Worm (Caenorhabditis elegans) whole organism, L4 larva: Measurements from ENCODE around the gene uroc-1.

ENCODE experiments used
- F44E2.7 ChIP-seq: fragments of 200-800 bp; sonication (Bioruptor generic); IDR thresholded peaks from 2 replicates; pipeline ENCODE4 v2.1.2; 2022; ENCODE audit warnings: missing genetic modification characterization, missing compliant biosample characterization
- F49E8.2 ChIP-seq: sonication (generic microtip); optimal IDR thresholded peaks from 2 replicates; lab custom pipeline; 2016; ENCODE audit warnings: missing compliant biosample characterization, mild to moderate bottlenecking, missing genetic modification characterization, borderline replicate concordance
- T20F7.1 ChIP-seq: fragments of 200-800 bp; sonication (Bioruptor generic); optimal IDR thresholded peaks from 2 replicates; lab custom pipeline; 2018; ENCODE audit warnings: mild to moderate bottlenecking, missing genetic modification characterization, missing compliant biosample characterization
- Y105C5A.15 ChIP-seq: fragments of 200-800 bp; sonication (Bioruptor generic); IDR thresholded peaks from 2 replicates; pipeline ENCODE4 v1.3.6; 2022; ENCODE audit warnings: missing genetic modification characterization, missing compliant biosample characterization
- aha-1 ChIP-seq: fragments of 150-350 bp; peaks from one replicate; lab custom pipeline; 2014; ENCODE audit warnings: missing biosample characterization, missing genetic modification characterization
- ama-1 ChIP-seq: fragments of 150-350 bp; optimal IDR thresholded peaks from 2 replicates; lab custom pipeline; 2014; ENCODE audit warnings: inconsistent platforms, mixed read lengths
- ceh-20 ChIP-seq: fragments of 200-800 bp; sonication (Bioruptor generic); IDR thresholded peaks from 2 replicates; pipeline ENCODE4 v1.3.6; 2022; ENCODE audit warnings: missing genetic modification reagents, missing genetic modification characterization, missing compliant biosample characterization
- ceh-32 ChIP-seq: sonication (generic microtip); optimal IDR thresholded peaks from 2 replicates; lab custom pipeline; 2016; ENCODE audit warnings: mild to moderate bottlenecking, missing genetic modification characterization, missing compliant biosample characterization; ENCODE audit not compliant: poor library complexity
- ces-1 ChIP-seq: fragments of 150-350 bp; sonication (generic microtip); optimal IDR thresholded peaks from 4 replicates; lab custom pipeline; 2014; ENCODE audit warnings: missing biosample characterization, missing genetic modification reagents, missing genetic modification characterization
- cey-2 ChIP-seq: sonication (generic microtip); optimal IDR thresholded peaks from 3 replicates; lab custom pipeline; 2017; ENCODE audit warnings: missing genetic modification characterization, mild to moderate bottlenecking, missing compliant biosample characterization, antibody characterized with exemption, borderline replicate concordance; ENCODE audit not compliant: insufficient read depth
- daf-16 ChIP-seq, 3 experiments: sonication (generic microtip); optimal IDR thresholded peaks; 2 replicates each; lab custom pipeline; 2016 to 2017; ENCODE audit warnings: missing genetic modification characterization in 3 of 3, missing genetic modification reagents in 3 of 3, mild to moderate bottlenecking in 2 of 3, missing compliant biosample characterization in 2 of 3, missing biosample characterization in 1 of 3, moderate library complexity in 1 of 3
- daf-19 ChIP-seq: fragments of 200-800 bp; sonication (Bioruptor generic); conservative IDR thresholded peaks from 2 replicates; pipeline ENCODE4 v1.3.6; 2022; ENCODE audit warnings: missing genetic modification characterization, missing compliant biosample characterization
- dmd-8 ChIP-seq: fragments of 200-800 bp; sonication (Bioruptor generic); IDR thresholded peaks from 2 replicates; pipeline ENCODE4 v1.3.6; 2022; ENCODE audit warnings: missing genetic modification characterization, missing compliant biosample characterization
- dve-1 ChIP-seq: sonication (generic microtip); optimal IDR thresholded peaks from 2 replicates; lab custom pipeline; 2017; ENCODE audit warnings: antibody characterized with exemption, mild to moderate bottlenecking, missing genetic modification characterization, missing compliant biosample characterization; ENCODE audit not compliant: insufficient read depth
- hlh-11 ChIP-seq: fragments of 200-800 bp; sonication (Bioruptor generic); optimal IDR thresholded peaks from 2 replicates; lab custom pipeline; 2018; ENCODE audit warnings: mild to moderate bottlenecking, missing genetic modification characterization, missing compliant biosample characterization
- lin-15B ChIP-seq: fragments of 150-350 bp; sonication (generic microtip); optimal IDR thresholded peaks from 3 replicates; lab custom pipeline; 2014; ENCODE audit warnings: missing biosample characterization, missing genetic modification characterization
- lin-39 ChIP-seq: fragments of 150-350 bp; optimal IDR thresholded peaks from 2 replicates; lab custom pipeline; 2014; ENCODE audit warnings: missing biosample characterization, missing genetic modification reagents, missing genetic modification characterization
- lir-3 ChIP-seq: sonication (generic microtip); optimal IDR thresholded peaks from 2 replicates; lab custom pipeline; 2016; ENCODE audit warnings: mild to moderate bottlenecking, missing genetic modification characterization, missing compliant biosample characterization
- mes-2 ChIP-seq: sonication (generic microtip); optimal IDR thresholded peaks from 2 replicates; lab custom pipeline; 2016; ENCODE audit warnings: missing genotype, mild to moderate bottlenecking, missing genetic modification characterization, missing compliant biosample characterization; ENCODE audit not compliant: poor library complexity, severe bottlenecking
- mxl-2 ChIP-seq: fragments of 200-800 bp; sonication (Bioruptor generic); conservative IDR thresholded peaks from 2 replicates; pipeline ENCODE4 v1.3.6; 2022; ENCODE audit warnings: missing genetic modification reagents, missing genetic modification characterization, missing compliant biosample characterization
- nhr-102 ChIP-seq: sonication (generic microtip); optimal IDR thresholded peaks from 2 replicates; lab custom pipeline; 2016; ENCODE audit warnings: mild to moderate bottlenecking, missing genetic modification characterization, moderate library complexity, missing compliant biosample characterization
- nhr-11 ChIP-seq: fragments of 150-350 bp; optimal IDR thresholded peaks from 2 replicates; lab custom pipeline; 2014; ENCODE audit warnings: missing biosample characterization, missing genetic modification characterization
- nhr-237 ChIP-seq: sonication (generic microtip); optimal IDR thresholded peaks from 2 replicates; lab custom pipeline; 2017; ENCODE audit warnings: missing biosample characterization, missing genetic modification characterization
- nhr-25 ChIP-seq: sonication (generic microtip); optimal IDR thresholded peaks from 2 replicates; lab custom pipeline; 2017; ENCODE audit warnings: missing genetic modification characterization, mild to moderate bottlenecking, missing compliant biosample characterization, antibody characterized with exemption, moderate library complexity, borderline replicate concordance; ENCODE audit not compliant: insufficient read depth
- nhr-28 ChIP-seq: fragments of 150-350 bp; optimal IDR thresholded peaks from 2 replicates; lab custom pipeline; 2014; ENCODE audit warnings: missing biosample characterization, missing genetic modification characterization
- nhr-41 ChIP-seq: fragments of 200-800 bp; sonication (Bioruptor generic); IDR thresholded peaks from 2 replicates; pipeline ENCODE4 v1.3.6; 2022; ENCODE audit warnings: missing genetic modification reagents, missing genetic modification characterization, missing compliant biosample characterization
- nhr-42 ChIP-seq: fragments of 200-800 bp; sonication (Bioruptor generic); IDR thresholded peaks from 2 replicates; pipeline ENCODE4 v1.3.6; 2022; ENCODE audit warnings: missing genetic modification characterization, missing compliant biosample characterization
- nhr-48 ChIP-seq: sonication (generic microtip); optimal IDR thresholded peaks from 2 replicates; lab custom pipeline; 2016; ENCODE audit warnings: mild to moderate bottlenecking, missing genetic modification characterization, missing compliant biosample characterization
- nhr-76 ChIP-seq: fragments of 150-350 bp; optimal IDR thresholded peaks from 2 replicates; lab custom pipeline; 2014; ENCODE audit warnings: missing biosample characterization, missing genetic modification characterization
- pqm-1 ChIP-seq: sonication (generic microtip); optimal IDR thresholded peaks from 2 replicates; lab custom pipeline; 2017; ENCODE audit warnings: missing biosample characterization, missing genetic modification characterization
- saeg-2 ChIP-seq: fragments of 200-800 bp; sonication (Bioruptor generic); IDR thresholded peaks from 2 replicates; pipeline ENCODE4 v1.3.6; 2022; ENCODE audit warnings: missing genetic modification reagents, missing genetic modification characterization, missing compliant biosample characterization
- sdz-12 ChIP-seq: fragments of 200-800 bp; sonication (Bioruptor generic); optimal IDR thresholded peaks from 2 replicates; lab custom pipeline; 2018; ENCODE audit warnings: mild to moderate bottlenecking, missing genetic modification characterization, missing compliant biosample characterization
- set-16 ChIP-seq: fragments of 200-800 bp; sonication (Bioruptor generic); IDR thresholded peaks from 2 replicates; pipeline ENCODE4 v1.3.6; 2022; ENCODE audit warnings: missing genetic modification reagents, missing genetic modification characterization, missing compliant biosample characterization
- snpc-1.2 ChIP-seq: fragments of 200-800 bp; sonication (Bioruptor generic); IDR thresholded peaks from 2 replicates; pipeline ENCODE4 v1.3.6; 2022; ENCODE audit warnings: missing genetic modification reagents, missing genetic modification characterization, missing compliant biosample characterization
- unc-39 ChIP-seq: sonication (generic microtip); optimal IDR thresholded peaks from 2 replicates; lab custom pipeline; 2017; ENCODE audit warnings: missing biosample characterization, missing genetic modification characterization
- unc-62 ChIP-seq, 3 experiments: fragments of 150-350 bp in 1 of 3; sonication (generic microtip); optimal IDR thresholded peaks in 2 of 3; peaks in 1 of 3; 1 replicate in 1 of 3; 2 replicates in 2 of 3; lab custom pipeline; 2014 to 2017; ENCODE audit warnings: missing biosample characterization in 3 of 3, missing genetic modification characterization in 3 of 3, missing genetic modification reagents in 3 of 3, missing genotype in 1 of 3
- zfp-3 ChIP-seq: fragments of 200-800 bp; sonication (Bioruptor generic); conservative IDR thresholded peaks from 2 replicates; pipeline ENCODE4 v1.3.6; 2022; ENCODE audit warnings: missing genetic modification reagents, missing genetic modification characterization, missing compliant biosample characterization
- ztf-11 ChIP-seq: fragments of 150-350 bp; optimal IDR thresholded peaks from 2 replicates; lab custom pipeline; 2014; ENCODE audit warnings: missing biosample characterization, missing genetic modification characterization

uroc-1 gene

DNA sequence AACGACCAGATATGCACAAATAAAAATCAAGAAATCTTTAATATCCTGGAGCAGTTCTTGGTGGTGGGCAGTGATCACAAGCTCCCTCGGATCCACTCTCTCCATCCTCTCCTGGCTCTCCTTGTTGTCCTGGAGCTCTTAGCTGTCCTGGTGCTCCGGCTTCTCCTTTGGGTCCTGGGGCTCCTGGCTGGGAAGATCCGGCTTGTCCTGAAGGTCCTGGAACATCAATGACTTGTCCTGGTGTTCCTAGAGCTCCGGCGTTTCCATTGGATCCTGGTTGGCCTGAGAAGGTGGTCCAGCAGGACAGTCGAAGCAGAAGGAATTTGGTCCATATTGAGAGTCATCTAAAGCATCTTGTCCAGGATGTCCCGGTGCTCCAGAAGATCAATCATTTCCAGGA is 8.9 kb upstream of the uroc-1 start:
- TF ChIP-seq nhr-41 (GFP tag; lab: Robert Waterston, UW) (no peak), set-16 (peak; percentile 87)
- TF ChIP-seq, all 104 proteins: peak for 1

DNA sequence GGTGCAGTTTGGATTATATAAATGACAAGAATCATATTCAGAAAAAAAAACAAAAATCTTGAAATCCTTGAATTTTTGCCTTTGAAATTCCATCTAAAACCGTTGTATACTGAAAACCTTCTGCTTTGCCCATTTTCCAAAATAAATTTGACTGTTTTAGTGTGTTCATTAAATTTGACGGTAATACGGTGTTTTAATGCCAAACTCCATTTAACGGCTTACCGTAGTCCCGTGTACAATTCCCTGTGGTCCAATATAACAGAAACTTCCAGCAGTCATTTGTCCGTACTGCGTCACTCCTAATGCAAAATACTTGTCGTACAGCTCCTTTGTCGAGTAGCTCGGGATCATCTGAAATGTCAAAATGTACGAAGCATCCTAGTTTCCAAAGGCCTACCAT is 2.0 kb downstream of the uroc-1 start:
- TF ChIP-seq T20F7.1 (GFP tag; lab: Kevin White, UChicago) (no peak), cey-2 (no peak), unc-62 (GFP tag; optimal IDR thresholded peaks at IDR 0.05 in 1 of 2; lab: Kevin White, UChicago) (peak in 1 of 2 experiments; percentile 92), unc-62 (tag; optimal IDR thresholded peaks at IDR 0.05; lab: Kevin White, UChicago) (no peak), daf-19 (no peak)

DNA sequence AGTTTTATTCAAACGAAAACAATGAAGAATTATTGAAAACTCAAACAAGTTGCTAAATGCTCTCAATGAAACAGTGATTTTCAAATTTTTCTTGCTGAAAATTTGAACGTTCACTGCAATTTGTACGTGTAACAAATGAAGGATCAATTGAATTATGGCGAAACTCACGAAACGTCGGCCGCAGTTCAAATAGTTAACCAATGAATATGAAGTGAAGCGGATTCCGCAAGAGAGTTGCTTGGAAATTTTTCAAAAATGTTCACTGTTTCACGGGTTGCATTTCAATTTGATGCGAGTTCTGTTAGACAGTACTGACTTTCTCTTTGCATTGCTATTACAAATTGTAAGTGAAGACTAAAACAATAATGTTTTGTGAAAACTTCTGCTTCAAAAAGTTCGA is 7.6 kb downstream of the uroc-1 start:
- TF ChIP-seq dmd-8 (GFP tag; lab: Robert Waterston, UW) (no peak), unc-62 (GFP tag; optimal IDR thresholded peaks at IDR 0.05 in 1 of 2; lab: Kevin White, UChicago) (no peak), unc-62 (tag; optimal IDR thresholded peaks at IDR 0.05; lab: Kevin White, UChicago) (no peak), ceh-32 (tag; lab: Kevin White, UChicago) (no peak), snpc-1.2 (GFP tag; lab: Robert Waterston, UW) (peak; percentile 56; the same call in 1 of the 2 replicates)

DNA sequence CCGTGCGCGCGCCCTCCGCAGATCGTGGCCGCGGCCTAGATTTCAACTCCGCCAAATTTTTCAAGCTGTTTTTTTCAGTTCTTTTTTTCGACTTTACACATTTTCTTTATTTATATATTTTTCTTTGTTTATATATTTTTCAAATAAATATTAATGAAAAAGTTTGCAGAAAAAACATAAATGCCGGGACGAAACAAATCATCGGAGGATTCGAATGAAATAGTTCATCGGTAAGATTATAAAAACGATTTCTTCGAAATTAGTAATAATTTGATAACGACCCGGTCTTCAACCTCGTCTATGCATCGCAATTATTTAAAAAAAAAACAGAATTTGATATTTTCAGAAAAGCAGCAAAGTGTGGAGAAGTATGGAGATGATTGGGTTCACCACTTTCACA is 9.2 kb downstream of the uroc-1 start, which contains the start of gene Y51H4A.6:
TSS of gene Y51H4A.6 (plus strand) at position 301 of the 400 bp plus-strand sequence.
- TF ChIP-seq unc-39 (tag; lab: Kevin White, UChicago): no peak

DNA sequence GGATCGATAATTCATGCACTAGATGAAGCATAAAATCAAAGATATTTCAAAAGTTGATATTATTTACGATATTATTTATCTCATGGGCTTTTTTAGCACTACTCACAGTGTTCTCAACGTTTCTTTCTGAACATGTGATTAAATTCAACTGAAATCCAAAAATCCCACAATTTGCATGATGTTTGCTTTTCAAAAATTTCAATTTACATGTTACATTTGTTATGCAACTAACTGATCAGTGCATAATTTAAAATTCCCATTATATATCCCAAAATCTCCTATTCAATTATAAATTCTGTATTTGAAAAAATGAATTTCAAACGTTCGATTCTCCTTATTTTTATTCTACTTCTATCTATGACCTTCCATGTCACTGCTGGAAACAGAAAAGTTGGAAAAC is 14.2 kb downstream of the uroc-1 start, which contains the start of gene Y51H4A.937:
TSS of gene Y51H4A.937 (plus strand) at position 301 of the 400 bp plus-strand sequence.
- no peak for TF ChIP-seq Y105C5A.15 (GFP tag; lab: Robert Waterston, UW)
- peak; percentile 84 for TF ChIP-seq aha-1
- no peak for TF ChIP-seq sdz-12 (GFP tag; lab: Kevin White, UChicago)
- TF ChIP-seq lin-15B: no peak
- TF ChIP-seq, all 104 proteins: peak for 1

DNA sequence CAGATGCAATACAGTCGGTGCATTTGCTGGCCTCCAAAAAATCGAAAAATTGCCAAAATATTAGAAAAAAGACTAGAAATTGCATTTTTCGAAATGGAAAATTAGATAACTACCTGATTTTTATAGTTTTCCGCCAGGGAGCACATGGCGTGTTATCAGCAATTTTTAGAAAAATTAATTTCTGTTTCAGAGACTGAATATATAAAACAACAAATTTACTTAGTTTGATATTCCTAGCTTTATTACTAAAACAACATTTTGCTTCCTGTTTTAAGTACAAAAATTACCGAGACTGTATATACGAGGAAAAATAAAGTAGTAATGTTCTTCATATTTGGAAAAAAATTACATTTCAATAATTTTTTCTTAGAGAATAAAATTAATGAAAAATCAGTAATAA is 16.5 kb downstream of the uroc-1 start, which contains the start of gene Y51H4A.5:
TSS of gene Y51H4A.5 (minus strand) at position 101 of the 400 bp plus-strand sequence.
- TF ChIP-seq nhr-42 (GFP tag; lab: Robert Waterston, UW): no peak
- no peak for TF ChIP-seq ztf-11 (tag; lab: Kevin White, UChicago)
- TF ChIP-seq F44E2.7 (GFP tag; lab: Robert Waterston, UW): no peak
- peak; percentile 57; the same call in 1 of the 2 replicates for TF ChIP-seq snpc-1.2 (GFP tag; lab: Robert Waterston, UW)
- TF ChIP-seq ces-1 (GFP tag; lab: Kevin White, UChicago): no peak
- TF ChIP-seq lir-3 (tag; lab: Kevin White, UChicago): no peak

DNA sequence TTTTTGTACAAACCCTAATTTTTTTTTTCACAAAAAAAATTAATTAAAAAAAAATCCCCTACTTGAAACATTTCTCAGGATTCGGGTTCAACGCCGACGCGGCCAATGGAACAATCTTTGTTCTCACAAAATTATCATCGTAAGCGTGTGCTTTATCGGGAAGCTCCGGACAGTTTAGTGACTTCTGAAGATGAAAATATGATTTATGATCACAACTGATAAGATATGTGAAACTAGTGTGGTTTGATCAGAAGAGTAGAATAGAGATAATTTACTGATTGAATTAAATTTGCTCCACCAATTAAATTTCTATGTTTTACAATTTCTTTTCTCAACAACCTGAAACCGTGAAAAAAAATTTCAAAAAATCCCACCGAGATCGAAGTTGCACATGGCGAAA is 17.5 kb downstream of the uroc-1 start:
- TF ChIP-seq mxl-2 (GFP tag; lab: Robert Waterston, UW) (no peak), nhr-102 (tag; lab: Kevin White, UChicago) (no peak), nhr-11 (tag; lab: Kevin White, UChicago) (no peak), F49E8.2 (no peak), hlh-11 (no peak), ceh-20 (GFP tag; lab: Robert Waterston, UW) (no peak), pqm-1 (peak; percentile 57), nhr-28 (tag; lab: Kevin White, UChicago) (no peak), nhr-48 (no peak), snpc-1.2 (GFP tag; lab: Robert Waterston, UW) (0 out of 2 replicates have a peak, but pooled peaks have one; percentile 43), lin-15B (no peak), ama-1 (lab: Kevin White, UChicago) (no peak), daf-16 (GFP tag; optimal IDR thresholded peaks at IDR 0.05; lab: Kevin White, UChicago) (no peak), daf-16 (tag; optimal IDR thresholded peaks at IDR 0.05; lab: Kevin White, UChicago) (peak; percentile 38), lin-39 (no peak), nhr-76 (tag; lab: Kevin White, UChicago) (no peak), nhr-25 (tag; lab: Kevin White, UChicago) (no peak), zfp-3 (GFP tag; lab: Robert Waterston, UW) (no peak), dve-1 (tag; lab: Kevin White, UChicago) (peak; percentile 35), saeg-2 (GFP tag; lab: Robert Waterston, UW) (no peak), dmd-8 (GFP tag; lab: Robert Waterston, UW) (no peak), mes-2 (tag; lab: Kevin White, UChicago) (no peak), nhr-237 (tag; lab: Kevin White, UChicago) (no peak)
